Worm (Caenorhabditis elegans): ENCODE measurements around the gene T01G1.4.

T01G1.4 gene

ce11 chrIV:11316640-11317039 is 44.7 kb downstream of the T01G1.4 start:
- TF ChIP-seq pha-4 (tag; optimal IDR thresholded peaks at IDR 0.05) = peak; percentile 57
- TF ChIP-seq R02D3.7 (tag; optimal IDR thresholded peaks at IDR 0.05) = no peak

DNA sequence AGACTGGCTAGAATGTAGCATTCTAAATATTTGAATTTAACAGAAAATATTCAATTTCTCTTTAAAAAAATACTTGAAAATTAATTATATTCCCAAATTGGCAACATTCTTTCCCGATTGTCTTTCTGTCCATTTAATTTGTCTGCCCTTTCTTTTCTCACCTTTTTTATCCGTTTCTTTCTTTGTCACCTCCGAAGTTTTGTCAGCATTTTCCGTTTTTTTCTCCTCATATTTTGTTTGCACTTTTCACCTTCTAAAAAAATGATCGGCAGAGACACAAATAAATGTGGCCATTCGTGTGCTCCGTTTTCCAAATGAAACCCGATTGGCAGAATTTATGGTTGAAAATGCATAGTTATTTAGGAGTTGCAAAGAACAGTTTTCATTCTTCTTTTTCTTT is 45.2 kb downstream of the T01G1.4 start:
- peak; percentile 81 for TF ChIP-seq skn-1 (tag; optimal IDR thresholded peaks at IDR 0.05)
- TF ChIP-seq nhr-43 (tag; optimal IDR thresholded peaks at IDR 0.05; ENCODE audit: poor library complexity, severe bottlenecking) = no peak

- TF ChIP-seq lsy-12 (tag; optimal IDR thresholded peaks at IDR 0.05) (no peak), nfya-1 (tag; optimal IDR thresholded peaks at IDR 0.05; ENCODE audit: insufficient read depth) (no peak), snpc-4 (tag; optimal IDR thresholded peaks at IDR 0.05) (no peak), ztf-4 (tag; optimal IDR thresholded peaks at IDR 0.05) (no peak), tbx-2 (tag; optimal IDR thresholded peaks at IDR 0.05) (no peak), ceh-9 (tag; optimal IDR thresholded peaks at IDR 0.05) (no peak), ceh-16 (tag; optimal IDR thresholded peaks at IDR 0.05) (no peak), nhr-237 (tag; optimal IDR thresholded peaks at IDR 0.05) (no peak), eor-1 (tag; optimal IDR thresholded peaks at IDR 0.05) (no peak), nhr-43 (tag; optimal IDR thresholded peaks at IDR 0.05; ENCODE audit: poor library complexity, severe bottlenecking) (no peak), fkh-2 (tag; optimal IDR thresholded peaks at IDR 0.05) (no peak), zag-1 (tag; optimal IDR thresholded peaks at IDR 0.05) (no peak), fkh-10 (GFP tag; optimal IDR thresholded peaks at IDR 0.05) (no peak), elt-3 (tag; optimal IDR thresholded peaks at IDR 0.05) (no peak), nhr-12 (tag; optimal IDR thresholded peaks at IDR 0.05) (no peak), elt-1 (tag; optimal IDR thresholded peaks at IDR 0.05) (no peak), nhr-76 (tag; optimal IDR thresholded peaks at IDR 0.05) (no peak), jun-1 (tag; optimal IDR thresholded peaks at IDR 0.05) (no peak), lin-39 (tag; optimal IDR thresholded peaks at IDR 0.05) (no peak), ceh-82 (tag; optimal IDR thresholded peaks at IDR 0.05) (no peak)
Observed at ce11 chrIV:11315688-11316087, 45.6 kb downstream of the T01G1.4 start.

DNA sequence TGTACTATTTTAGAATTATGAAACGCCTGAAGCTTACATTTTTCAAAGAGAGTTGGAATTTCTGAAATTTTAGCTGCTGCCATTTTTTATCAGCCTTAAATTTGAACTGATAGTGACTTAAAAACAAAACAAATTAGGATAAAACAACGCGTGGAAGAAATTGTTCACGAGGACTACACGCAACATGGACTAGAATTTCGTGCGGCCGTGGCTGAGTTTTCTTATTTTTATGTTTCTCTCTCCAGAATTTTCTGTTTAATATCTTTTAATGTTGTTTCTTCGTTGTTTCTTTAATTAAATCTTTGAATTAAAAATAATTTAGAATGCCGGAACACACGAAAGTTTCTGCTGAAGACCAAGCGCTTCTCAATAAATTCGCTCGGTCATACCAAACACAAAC is 46.4 kb downstream of the T01G1.4 start, which contains the start of the genes B0035.3, B0035.22 and pfd-4:
B0035.3 (minus strand) TSS at position 114 of the 400 bp plus-strand sequence.
B0035.22 (plus strand) TSS at position 269 of the 400 bp plus-strand sequence.
pfd-4 (plus strand) TSS at position 323 of the 400 bp plus-strand sequence.
- TF ChIP-seq skn-1 (tag; optimal IDR thresholded peaks at IDR 0.05) (no peak), egl-27 (tag; optimal IDR thresholded peaks at IDR 0.05) (no peak), tbx-2 (tag; optimal IDR thresholded peaks at IDR 0.05) (no peak), nhr-23 (tag; optimal IDR thresholded peaks at IDR 0.05) (peak; percentile 63), jun-1 (tag; optimal IDR thresholded peaks at IDR 0.05) (no peak), nhr-43 (tag; optimal IDR thresholded peaks at IDR 0.05; ENCODE audit: poor library complexity, severe bottlenecking) (peak; percentile 68), lin-15B (tag; optimal IDR thresholded peaks at IDR 0.05) (peak; percentile 85), ama-1 (optimal IDR thresholded peaks at IDR 0.05) (no peak), pqm-1 (tag; optimal IDR thresholded peaks at IDR 0.05) (no peak), elt-2 (tag; optimal IDR thresholded peaks at IDR 0.05) (no peak), nfya-1 (tag; optimal IDR thresholded peaks at IDR 0.05; ENCODE audit: insufficient read depth) (peak; percentile 62), ceh-82 (tag; optimal IDR thresholded peaks at IDR 0.05) (no peak), mdl-1 (tag; optimal IDR thresholded peaks at IDR 0.05) (no peak), nhr-237 (tag; optimal IDR thresholded peaks at IDR 0.05) (no peak), ZK546.5 (tag; optimal IDR thresholded peaks at IDR 0.05) (no peak), snpc-4 (tag; optimal IDR thresholded peaks at IDR 0.05) (peak; percentile 18), nhr-76 (tag; optimal IDR thresholded peaks at IDR 0.05) (no peak), nhr-67 (tag; optimal IDR thresholded peaks at IDR 0.05) (no peak), unc-39 (tag; optimal IDR thresholded peaks at IDR 0.05) (no peak), R02D3.7 (tag; optimal IDR thresholded peaks at IDR 0.05) (no peak), pha-4 (tag; optimal IDR thresholded peaks at IDR 0.05) (peak; percentile 60), nhr-28 (tag; optimal IDR thresholded peaks at IDR 0.05) (no peak), nhr-12 (tag; optimal IDR thresholded peaks at IDR 0.05) (no peak), nhr-77 (tag; optimal IDR thresholded peaks at IDR 0.05) (no peak), daf-12 (tag; optimal IDR thresholded peaks at IDR 0.05) (no peak), aly-2 (tag; optimal IDR thresholded peaks at IDR 0.05) (no peak), hmg-11 (tag; optimal IDR thresholded peaks at IDR 0.05) (peak; percentile 25), nhr-25 (tag; optimal IDR thresholded peaks at IDR 0.05) (peak; percentile 3), nhr-11 (tag; optimal IDR thresholded peaks at IDR 0.05) (no peak)

Data from whole organism, L3 larva.